Fruit fly (Drosophila melanogaster) whole organism, pupa: Measurements from ENCODE around the gene dah.

Experiments
- CG13204 ChIP-seq: fragments of 200-800 bp; sonication (Bioruptor generic); optimal IDR thresholded peaks from 2 replicates; lab custom pipeline; 2018; ENCODE audit warnings: missing biosample characterization, mild to moderate bottlenecking, missing genetic modification characterization, moderate library complexity
- CG17806 ChIP-seq: fragments of 200-800 bp; sonication (Bioruptor generic); optimal IDR thresholded peaks from 2 replicates; lab custom pipeline; 2018; ENCODE audit warnings: missing biosample characterization, mild to moderate bottlenecking, missing genetic modification characterization, moderate library complexity
- CG34367 ChIP-seq: fragments of 200-800 bp; sonication (Bioruptor generic); optimal IDR thresholded peaks from 2 replicates; lab custom pipeline; 2018; ENCODE audit warnings: missing biosample characterization, mild to moderate bottlenecking, missing genetic modification characterization
- CG4496 ChIP-seq: fragments of 200-800 bp; sonication (Bioruptor generic); IDR thresholded peaks from 3 replicates; pipeline ENCODE4 v1.3.6; 2022; ENCODE audit warnings: missing biosample characterization, missing genetic modification characterization
- CG8301 ChIP-seq: fragments of 200-800 bp; sonication (Bioruptor generic); optimal IDR thresholded peaks from 2 replicates; lab custom pipeline; 2018; ENCODE audit warnings: missing biosample characterization, mild to moderate bottlenecking, missing genetic modification characterization
- CG9948 ChIP-seq: fragments of 200-800 bp; sonication (Bioruptor generic); optimal IDR thresholded peaks from 2 replicates; lab custom pipeline; 2018; ENCODE audit warnings: missing biosample characterization, mild to moderate bottlenecking, missing genetic modification characterization, moderate library complexity
- D1 ChIP-seq: fragments of 200-800 bp; sonication (Bioruptor generic); optimal IDR thresholded peaks from 2 replicates; lab custom pipeline; 2018; ENCODE audit warnings: missing biosample characterization, mild to moderate bottlenecking, missing genetic modification characterization, moderate library complexity
- EcR ChIP-seq: fragments of 200-800 bp; sonication (Bioruptor generic); optimal IDR thresholded peaks from 3 replicates; lab custom pipeline; 2019; ENCODE audit warnings: missing biosample characterization, missing genetic modification characterization, mild to moderate bottlenecking, moderate library complexity, missing genetic modification reagents
- Pif1B ChIP-seq: fragments of 200-800 bp; sonication (Bioruptor generic); optimal IDR thresholded peaks from 3 replicates; lab custom pipeline; 2016; ENCODE audit warnings: missing biosample characterization, missing genetic modification characterization
- Snoo ChIP-seq: fragments of 200-800 bp; sonication (Bioruptor generic); optimal IDR thresholded peaks from 3 replicates; lab custom pipeline; 2017; ENCODE audit warnings: missing biosample characterization, mild to moderate bottlenecking, missing genetic modification characterization, inconsistent platforms
- fd96Ca ChIP-seq: fragments of 200-800 bp; sonication (Bioruptor generic); IDR thresholded peaks from 3 replicates; pipeline ENCODE4 v1.3.6; 2022; ENCODE audit warnings: missing biosample characterization, missing genetic modification characterization
- gl ChIP-seq: fragments of 200-800 bp; sonication (Bioruptor generic); optimal IDR thresholded peaks from 2 replicates; lab custom pipeline; 2018; ENCODE audit warnings: missing biosample characterization, mild to moderate bottlenecking, missing genetic modification characterization

DNA sequence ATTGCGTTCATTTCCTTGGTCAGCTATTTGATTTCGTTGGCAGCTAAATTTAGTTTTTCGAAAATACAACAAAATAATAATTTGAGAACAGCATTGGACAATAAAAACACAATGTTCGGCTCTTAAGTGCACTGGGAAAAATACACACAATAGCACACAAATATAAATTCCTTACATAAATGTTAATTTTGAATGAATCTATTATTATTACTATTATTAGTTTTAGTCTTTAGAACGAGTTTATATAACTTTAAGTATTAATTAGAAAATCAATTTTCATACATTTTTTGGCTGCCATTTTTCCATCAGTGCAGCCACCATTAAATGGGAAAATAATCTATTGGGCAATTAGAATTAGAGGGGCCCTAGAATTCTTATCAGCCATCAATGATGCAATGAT lies 18.2 kb upstream of the dah start:
- no peak for TF ChIP-seq CG17806 (tag; lab: Kevin White, UChicago)
- TF ChIP-seq Pif1B = no peak
- no peak for TF ChIP-seq CG34367
- TF ChIP-seq D1 (tag; lab: Kevin White, UChicago) = no peak
- no peak for TF ChIP-seq CG9948
- no peak for TF ChIP-seq CG13204
- no peak for TF ChIP-seq fd96Ca (GFP tag; lab: Robert Waterston, UW)
- no peak for TF ChIP-seq Snoo (tag; lab: Kevin White, UChicago)
- no peak for TF ChIP-seq EcR (GFP tag; lab: Kevin White, UChicago)
- TF ChIP-seq gl = no peak
- TF ChIP-seq CG8301 (tag; lab: Kevin White, UChicago) = no peak
- TF ChIP-seq CG4496 (GFP tag; lab: Robert Waterston, UW) = no peak
